ENCODE assay signal across 1 fruit fly cellular context in the genomic region with DNA sequence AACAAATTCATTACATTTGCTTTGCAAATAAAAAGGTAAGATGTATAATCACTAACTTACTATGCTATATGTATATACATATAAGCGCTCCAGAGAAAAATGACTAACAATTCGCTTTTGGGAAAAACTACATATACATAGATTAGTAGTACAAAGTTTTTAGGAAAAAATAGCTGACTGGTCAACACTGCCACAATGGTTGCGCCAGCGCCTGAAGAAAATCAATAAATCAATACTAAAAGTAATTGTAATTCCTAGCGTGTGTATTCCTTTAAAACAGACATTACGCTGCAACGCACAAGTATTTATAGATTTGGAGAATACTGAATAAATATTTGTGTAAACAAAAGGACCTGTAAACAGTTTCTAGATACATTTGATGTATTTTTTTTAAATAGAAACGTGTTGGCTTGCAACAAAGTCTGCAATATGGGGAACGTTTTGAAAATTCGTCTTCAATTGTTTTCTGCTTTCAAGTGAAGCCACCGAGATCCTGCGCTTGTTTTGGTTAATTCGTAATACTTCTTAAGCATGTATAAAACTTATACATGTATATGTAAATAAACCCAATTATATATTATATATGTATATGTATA.
TF ChIP-seq lines count a peak whose summit lies in the region.

No protein-coding gene starts in this region.

TF ChIP-seq in whole organism, embryonic, 481 proteins besides CTCF, POLR2A, EP300 and RAD21 (continued from another document and continues in another):
- TF ChIP-seq CG10654 (GFP tag; optimal IDR thresholded peaks at IDR 0.05; lab: Kevin White, UChicago) (no peak), Hand (GFP tag; optimal IDR thresholded peaks at IDR 0.05; lab: Kevin White, UChicago) (peak; percentile 65), CG4820 (GFP tag; optimal IDR thresholded peaks at IDR 0.05; lab: Kevin White, UChicago) (no peak), sqz (GFP tag; optimal IDR thresholded peaks at IDR 0.05; lab: Kevin White, UChicago) (peak; percentile 80), CG13123 (GFP tag; optimal IDR thresholded peaks at IDR 0.05; lab: Kevin White, UChicago) (no peak), Lpt (GFP tag; optimal IDR thresholded peaks at IDR 0.05; lab: Kevin White, UChicago) (no peak), Drgx (GFP tag; IDR thresholded peaks at IDR 0.05; lab: Robert Waterston, UW) (no peak), pita (GFP tag; optimal IDR thresholded peaks at IDR 0.05; lab: Kevin White, UChicago) (no peak), CG15479 (GFP tag; optimal IDR thresholded peaks at IDR 0.05; lab: Kevin White, UChicago) (peak; percentile 45), CG6272 (GFP tag; IDR thresholded peaks at IDR 0.05; lab: Robert Waterston, UW) (no peak), gsb-n (tag; optimal IDR thresholded peaks at IDR 0.05; lab: Kevin White, UChicago) (no peak), Scr (GFP tag; IDR thresholded peaks at IDR 0.05; lab: Robert Waterston, UW; ENCODE audit: partially characterized antibody) (no peak), mld (GFP tag; IDR thresholded peaks at IDR 0.05; lab: Robert Waterston, UW; ENCODE audit: partially characterized antibody) (no peak), CG7839 (tag; optimal IDR thresholded peaks at IDR 0.05; lab: Kevin White, UChicago) (no peak), zen2 (GFP tag; IDR thresholded peaks at IDR 0.05; lab: Robert Waterston, UW; ENCODE audit: partially characterized antibody) (no peak), tap (tag; optimal IDR thresholded peaks at IDR 0.05; lab: Kevin White, UChicago) (no peak), Doc2 (GFP tag; IDR thresholded peaks at IDR 0.05; lab: Robert Waterston, UW) (no peak), so (GFP tag; IDR thresholded peaks at IDR 0.05; lab: Robert Waterston, UW) (no peak), CG30020 (tag; optimal IDR thresholded peaks at IDR 0.05; lab: Kevin White, UChicago) (peak; percentile 47), Dip3 (GFP tag; optimal IDR thresholded peaks at IDR 0.05; lab: Kevin White, UChicago) (no peak), CG14710 (tag; optimal IDR thresholded peaks at IDR 0.05; lab: Kevin White, UChicago) (no peak), Asciz (GFP tag; optimal IDR thresholded peaks at IDR 0.05; lab: Kevin White, UChicago) (peak; percentile 85), Hey (tag; optimal IDR thresholded peaks at IDR 0.05; lab: Kevin White, UChicago) (no peak), D19B (GFP tag; optimal IDR thresholded peaks at IDR 0.05; lab: Kevin White, UChicago) (no peak), klu (GFP tag; IDR thresholded peaks at IDR 0.05; lab: Robert Waterston, UW) (no peak), fru (optimal IDR thresholded peaks at IDR 0.05; lab: Kevin White, UChicago) (no peak), Mad (GFP tag; optimal IDR thresholded peaks at IDR 0.05; lab: Kevin White, UChicago) (no peak), CG17328 (GFP tag; IDR thresholded peaks at IDR 0.05; lab: Robert Waterston, UW) (no peak), HLHmδ (GFP tag; optimal IDR thresholded peaks at IDR 0.05; lab: Kevin White, UChicago) (no peak), pho (GFP tag; optimal IDR thresholded peaks at IDR 0.05; lab: Kevin White, UChicago) (no peak), CG14050 (GFP tag; IDR thresholded peaks at IDR 0.05; lab: Robert Waterston, UW) (no peak), CG4404 (GFP tag; IDR thresholded peaks at IDR 0.05; lab: Robert Waterston, UW) (no peak), sug (tag; optimal IDR thresholded peaks at IDR 0.05; lab: Kevin White, UChicago) (no peak), ATbp (GFP tag; optimal IDR thresholded peaks at IDR 0.05; lab: Kevin White, UChicago) (no peak), Xbp1 (GFP tag; optimal IDR thresholded peaks at IDR 0.05; lab: Kevin White, UChicago) (no peak), sc (optimal IDR thresholded peaks at IDR 0.05; lab: Kevin White, UChicago) (no peak), sc (GFP tag; optimal IDR thresholded peaks at IDR 0.05; lab: Kevin White, UChicago) (no peak), sim (GFP tag; IDR thresholded peaks at IDR 0.05; lab: Robert Waterston, UW) (no peak), CG6689 (GFP tag; IDR thresholded peaks at IDR 0.05; lab: Robert Waterston, UW) (no peak), CG12744 (GFP tag; optimal IDR thresholded peaks at IDR 0.05; lab: Kevin White, UChicago) (no peak), CG9817 (tag; optimal IDR thresholded peaks at IDR 0.05; lab: Kevin White, UChicago) (no peak), CG11723 (GFP tag; optimal IDR thresholded peaks at IDR 0.05; lab: Kevin White, UChicago) (peak; percentile 64), CG1832 (GFP tag; optimal IDR thresholded peaks at IDR 0.05; lab: Kevin White, UChicago) (no peak), NC2α (GFP tag; optimal IDR thresholded peaks at IDR 0.05; lab: Kevin White, UChicago) (peak; percentile 3), rib (GFP tag; IDR thresholded peaks at IDR 0.05; lab: Robert Waterston, UW) (no peak), MESR4 (GFP tag; optimal IDR thresholded peaks at IDR 0.05; lab: Kevin White, UChicago) (peak; percentile 92), CG8924 (tag; optimal IDR thresholded peaks at IDR 0.05; lab: Kevin White, UChicago) (no peak), Ets65A (GFP tag; lab: Kevin White, UChicago) (no peak), en (GFP tag; optimal IDR thresholded peaks at IDR 0.05; lab: Kevin White, UChicago) (no peak), CG9932 (GFP tag; IDR thresholded peaks at IDR 0.05; lab: Robert Waterston, UW) (no peak), CG17612 (GFP tag; IDR thresholded peaks at IDR 0.05; lab: Robert Waterston, UW) (no peak), grau (tag; optimal IDR thresholded peaks at IDR 0.05; lab: Kevin White, UChicago) (no peak), ro (GFP tag; IDR thresholded peaks at IDR 0.05; lab: Robert Waterston, UW) (no peak), CG11560 (tag; IDR thresholded peaks at IDR 0.05; lab: Robert Waterston, UW) (no peak), CG10147 (GFP tag; optimal IDR thresholded peaks at IDR 0.05; lab: Kevin White, UChicago) (no peak), Dad (GFP tag; optimal IDR thresholded peaks at IDR 0.05; lab: Kevin White, UChicago) (no peak), gfzf (GFP tag; optimal IDR thresholded peaks at IDR 0.05; lab: Kevin White, UChicago) (peak; percentile 7), CG30431 (GFP tag; optimal IDR thresholded peaks at IDR 0.05; lab: Kevin White, UChicago) (no peak), CG17359 (tag; optimal IDR thresholded peaks at IDR 0.05; lab: Kevin White, UChicago) (no peak), Sry-β (GFP tag; optimal IDR thresholded peaks at IDR 0.05; lab: Kevin White, UChicago) (peak; percentile 91), HLH54F (GFP tag; optimal IDR thresholded peaks at IDR 0.05; lab: Kevin White, UChicago) (no peak), ab (GFP tag; optimal IDR thresholded peaks at IDR 0.05; lab: Kevin White, UChicago) (no peak), grn (GFP tag; optimal IDR thresholded peaks at IDR 0.05; lab: Kevin White, UChicago) (no peak), CG17385 (GFP tag; optimal IDR thresholded peaks at IDR 0.05; lab: Kevin White, UChicago) (peak; percentile 82), CG4328 (GFP tag; optimal IDR thresholded peaks at IDR 0.05; lab: Kevin White, UChicago) (peak; percentile 33), emc (GFP tag; optimal IDR thresholded peaks at IDR 0.05; lab: Kevin White, UChicago) (no peak), CG17568 (GFP tag; optimal IDR thresholded peaks at IDR 0.05; lab: Kevin White, UChicago) (peak; percentile 80), Atf3 (GFP tag; optimal IDR thresholded peaks at IDR 0.05; lab: Kevin White, UChicago) (no peak), zen (tag; optimal IDR thresholded peaks at IDR 0.05; lab: Kevin White, UChicago) (no peak), CG6254 (GFP tag; optimal IDR thresholded peaks at IDR 0.05; lab: Kevin White, UChicago) (peak; percentile 89), Hr51 (GFP tag; optimal IDR thresholded peaks at IDR 0.05; lab: Kevin White, UChicago) (no peak), Fer3 (tag; optimal IDR thresholded peaks at IDR 0.05; lab: Kevin White, UChicago) (no peak), CG2120 (GFP tag; optimal IDR thresholded peaks at IDR 0.05; lab: Kevin White, UChicago) (no peak), CG9797 (GFP tag; optimal IDR thresholded peaks at IDR 0.05; lab: Kevin White, UChicago) (no peak), pfk (GFP tag; optimal IDR thresholded peaks at IDR 0.05; lab: Kevin White, UChicago) (peak; percentile 72), CG34376 (GFP tag; optimal IDR thresholded peaks at IDR 0.05; lab: Kevin White, UChicago) (peak; percentile 91), CG11085 (GFP tag; IDR thresholded peaks at IDR 0.05; lab: Robert Waterston, UW) (no peak), sr (GFP tag; IDR thresholded peaks at IDR 0.05; lab: Robert Waterston, UW) (no peak), Lhr (GFP tag; optimal IDR thresholded peaks at IDR 0.05; lab: Kevin White, UChicago) (no peak), CG9609 (GFP tag; optimal IDR thresholded peaks at IDR 0.05; lab: Kevin White, UChicago) (no peak), CG17186 (GFP tag; optimal IDR thresholded peaks at IDR 0.05; lab: Kevin White, UChicago) (no peak), CG18476 (GFP tag; optimal IDR thresholded peaks at IDR 0.05; lab: Kevin White, UChicago) (peak; percentile 36), hb (GFP tag; IDR thresholded peaks at IDR 0.05; lab: Robert Waterston, UW; ENCODE audit: partially characterized antibody) (no peak), dpn (GFP tag; optimal IDR thresholded peaks at IDR 0.05; lab: Kevin White, UChicago) (no peak), B-H2 (GFP tag; optimal IDR thresholded peaks at IDR 0.05; lab: Kevin White, UChicago) (peak; percentile 94), CG2116 (GFP tag; optimal IDR thresholded peaks at IDR 0.05; lab: Kevin White, UChicago) (peak; percentile 23), phol (tag; optimal IDR thresholded peaks at IDR 0.05; lab: Kevin White, UChicago) (no peak), CG18011 (GFP tag; optimal IDR thresholded peaks at IDR 0.05; lab: Kevin White, UChicago) (no peak), lbe (GFP tag; optimal IDR thresholded peaks at IDR 0.05; lab: Kevin White, UChicago) (no peak), h (optimal IDR thresholded peaks at IDR 0.05; lab: Kevin White, UChicago) (no peak), chm (GFP tag; IDR thresholded peaks at IDR 0.05; lab: Robert Waterston, UW) (no peak), Atf-2 (GFP tag; optimal IDR thresholded peaks at IDR 0.05; lab: Kevin White, UChicago) (no peak), Doc3 (GFP tag; IDR thresholded peaks at IDR 0.05; lab: Robert Waterston, UW; ENCODE audit: partially characterized antibody) (no peak), CG8765 (GFP tag; IDR thresholded peaks at IDR 0.05; lab: Robert Waterston, UW) (no peak), pros (GFP tag; optimal IDR thresholded peaks at IDR 0.05; lab: Kevin White, UChicago) (peak; percentile 86), knrl (GFP tag; IDR thresholded peaks at IDR 0.05; lab: Robert Waterston, UW; ENCODE audit: partially characterized antibody) (no peak), crol (GFP tag; IDR thresholded peaks at IDR 0.05; lab: Robert Waterston, UW) (no peak), Pdp1 (GFP tag; optimal IDR thresholded peaks at IDR 0.05; lab: Kevin White, UChicago) (peak in 1 of 2 experiments; percentile 68), p53 (GFP tag; optimal IDR thresholded peaks at IDR 0.05; lab: Kevin White, UChicago) (no peak), Dll (GFP tag; IDR thresholded peaks at IDR 0.05; lab: Robert Waterston, UW; ENCODE audit: partially characterized antibody) (no peak), Sox102F (GFP tag; optimal IDR thresholded peaks at IDR 0.05; lab: Kevin White, UChicago) (no peak), CG6683 (GFP tag; optimal IDR thresholded peaks at IDR 0.05; lab: Kevin White, UChicago) (no peak), Oli (tag; optimal IDR thresholded peaks at IDR 0.05; lab: Kevin White, UChicago) (no peak), CG12659 (GFP tag; optimal IDR thresholded peaks at IDR 0.05; lab: Kevin White, UChicago) (peak; percentile 60), CG11093 (GFP tag; IDR thresholded peaks at IDR 0.05; lab: Robert Waterston, UW) (no peak), unc-4 (GFP tag; IDR thresholded peaks at IDR 0.05; lab: Robert Waterston, UW; ENCODE audit: partially characterized antibody) (no peak), luna (GFP tag; optimal IDR thresholded peaks at IDR 0.05; lab: Kevin White, UChicago) (no peak), MBD-R2 (GFP tag; IDR thresholded peaks at IDR 0.05; lab: Robert Waterston, UW) (no peak; the same call in 1 of the 2 replicates), tup (GFP tag; optimal IDR thresholded peaks at IDR 0.05; lab: Kevin White, UChicago) (no peak), inv (GFP tag; IDR thresholded peaks at IDR 0.05; lab: Robert Waterston, UW; ENCODE audit: partially characterized antibody) (no peak), scrt (GFP tag; optimal IDR thresholded peaks at IDR 0.05; lab: Kevin White, UChicago) (peak; percentile 44), Dbx (GFP tag; IDR thresholded peaks at IDR 0.05; lab: Robert Waterston, UW) (no peak), CG2875 (GFP tag; optimal IDR thresholded peaks at IDR 0.05; lab: Kevin White, UChicago) (peak; percentile 39), CG8089 (GFP tag; optimal IDR thresholded peaks at IDR 0.05; lab: Kevin White, UChicago) (peak; percentile 1), CG10979 (tag; optimal IDR thresholded peaks at IDR 0.05; lab: Kevin White, UChicago) (no peak), hth (optimal IDR thresholded peaks at IDR 0.05; lab: Kevin White, UChicago) (no peak), Kr (GFP tag; optimal IDR thresholded peaks at IDR 0.05; lab: Kevin White, UChicago) (no peak), fd96Cb (tag; optimal IDR thresholded peaks at IDR 0.05; lab: Kevin White, UChicago) (no peak), Meics (GFP tag; optimal IDR thresholded peaks at IDR 0.05; lab: Kevin White, UChicago) (no peak), CG10321 (GFP tag; IDR thresholded peaks at IDR 0.05; lab: Robert Waterston, UW) (no peak), B-H1 (GFP tag; IDR thresholded peaks at IDR 0.05; lab: Robert Waterston, UW) (no peak), Lim3 (GFP tag; IDR thresholded peaks at IDR 0.05; lab: Robert Waterston, UW) (no peak), stwl (tag; optimal IDR thresholded peaks at IDR 0.05; lab: Kevin White, UChicago) (no peak), dmrt11E (tag; optimal IDR thresholded peaks at IDR 0.05; lab: Kevin White, UChicago) (no peak), Sin3A (optimal IDR thresholded peaks at IDR 0.05; lab: Kevin White, UChicago) (no peak), Myb (GFP tag; optimal IDR thresholded peaks at IDR 0.05; lab: Kevin White, UChicago) (no peak), seq (GFP tag; IDR thresholded peaks at IDR 0.05; lab: Robert Waterston, UW) (no peak), Bteb2 (GFP tag; optimal IDR thresholded peaks at IDR 0.05; lab: Kevin White, UChicago) (no peak), vfl (GFP tag; optimal IDR thresholded peaks at IDR 0.05; lab: Kevin White, UChicago) (no peak), CG17361 (GFP tag; IDR thresholded peaks at IDR 0.05; lab: Robert Waterston, UW) (no peak), CG15514 (GFP tag; optimal IDR thresholded peaks at IDR 0.05; lab: Kevin White, UChicago) (no peak), ERR (GFP tag; optimal IDR thresholded peaks at IDR 0.05; lab: Kevin White, UChicago) (no peak)
